Fruit fly (Drosophila melanogaster) whole organism, embryonic: Measurements from ENCODE around the gene CG11155.

Experiments
- Aef1 ChIP-seq: fragments of 200-800 bp; sonication (Bioruptor generic); IDR thresholded peaks from 3 replicates; pipeline ENCODE4 v1.3.6; 2022; ENCODE audit warnings: missing biosample characterization, missing genetic modification characterization
- Awh ChIP-seq: fragments of 200-800 bp; sonication (Bioruptor generic); IDR thresholded peaks from 2 replicates; pipeline ENCODE4, ENCODE4 v1.3.6; 2022; ENCODE audit warnings: missing biosample characterization, missing genetic modification characterization
- CG1024 ChIP-seq: fragments of 200-800 bp; sonication (Bioruptor generic); IDR thresholded peaks from 2 replicates; pipeline ENCODE4 v1.3.6; 2022; ENCODE audit warnings: missing biosample characterization, missing genetic modification characterization
- CG11085 ChIP-seq: fragments of 200-800 bp; sonication (Bioruptor generic); IDR thresholded peaks from 2 replicates; pipeline ENCODE4 v1.3.6; 2022; ENCODE audit warnings: missing biosample characterization, missing genetic modification characterization
- CG11560 ChIP-seq: fragments of 200-800 bp; sonication (Bioruptor generic); IDR thresholded peaks from 3 replicates; pipeline ENCODE4 v1.3.6; 2022; ENCODE audit warnings: missing biosample characterization, missing genetic modification characterization
- CG12104 ChIP-seq: fragments of 200-800 bp; sonication (Bioruptor generic); optimal IDR thresholded peaks from 3 replicates; lab custom pipeline; 2016; ENCODE audit warnings: missing biosample characterization, missing genetic modification characterization
- CG12155 ChIP-seq: fragments of 200-800 bp; sonication (Bioruptor generic); optimal IDR thresholded peaks from 3 replicates; lab custom pipeline; 2016; ENCODE audit warnings: missing biosample characterization, missing genetic modification characterization
- CG1529 ChIP-seq: fragments of 200-800 bp; sonication (Bioruptor generic); optimal IDR thresholded peaks from 3 replicates; lab custom pipeline; 2018; ENCODE audit warnings: missing biosample characterization, missing genetic modification characterization
- CG15601 ChIP-seq: fragments of 200-800 bp; sonication (Bioruptor generic); optimal IDR thresholded peaks from 3 replicates; lab custom pipeline; 2019; ENCODE audit warnings: missing biosample characterization, mild to moderate bottlenecking, missing genetic modification characterization, moderate library complexity
- CG16779 ChIP-seq: fragments of 200-800 bp; sonication (Bioruptor generic); IDR thresholded peaks from 2 replicates; pipeline ENCODE4 v1.3.6; 2022; ENCODE audit warnings: missing biosample characterization, missing genetic modification characterization
- CG2199 ChIP-seq: fragments of 200-800 bp; sonication (Bioruptor generic); IDR thresholded peaks from 3 replicates; pipeline ENCODE4 v1.3.6; 2022; ENCODE audit warnings: missing biosample characterization, missing genetic modification characterization
- CG30020 ChIP-seq: fragments of 200-800 bp; optimal IDR thresholded peaks from 2 replicates; lab custom pipeline; 2019; ENCODE audit warnings: missing biosample characterization, mild to moderate bottlenecking, missing genetic modification characterization, moderate library complexity
- CG32532 ChIP-seq: fragments of 200-800 bp; sonication (Bioruptor generic); IDR thresholded peaks from 2 replicates; pipeline ENCODE4 v1.3.6; 2022; ENCODE audit warnings: missing biosample characterization, missing genetic modification characterization
- CG33557 ChIP-seq: fragments of 200-800 bp; sonication (Bioruptor generic); optimal IDR thresholded peaks from 2 replicates; lab custom pipeline; 2019; ENCODE audit warnings: missing biosample characterization, mild to moderate bottlenecking, missing genetic modification characterization, moderate library complexity
- CG34376 ChIP-seq: fragments of 200-800 bp; sonication (Bioruptor generic); optimal IDR thresholded peaks from 2 replicates; lab custom pipeline; 2018; ENCODE audit warnings: missing biosample characterization, mild to moderate bottlenecking, missing genetic modification characterization
- CG7357 ChIP-seq: fragments of 200-800 bp; sonication (Bioruptor generic); IDR thresholded peaks from 3 replicates; pipeline ENCODE4 v1.3.6; 2022; ENCODE audit warnings: missing biosample characterization, missing genetic modification characterization
- CG8281 ChIP-seq: fragments of 200-800 bp; sonication (Bioruptor generic); optimal IDR thresholded peaks from 2 replicates; lab custom pipeline; 2018; ENCODE audit warnings: missing biosample characterization, mild to moderate bottlenecking, missing genetic modification characterization, moderate library complexity
- CTCF ChIP-seq: fragments of 200-800 bp; sonication (Bioruptor generic); optimal IDR thresholded peaks from 2 replicates; lab custom pipeline; 2017; ENCODE audit warnings: missing biosample characterization, mild to moderate bottlenecking, missing genetic modification characterization, moderate library complexity
- Chrac-16 ChIP-seq: fragments of 200-800 bp; sonication (Bioruptor generic); optimal IDR thresholded peaks from 3 replicates; lab custom pipeline; 2016; ENCODE audit warnings: missing biosample characterization, missing genetic modification characterization
- D19B ChIP-seq: fragments of 200-800 bp; sonication (Bioruptor generic); optimal IDR thresholded peaks from 2 replicates; lab custom pipeline; 2017; ENCODE audit warnings: missing biosample characterization, mild to moderate bottlenecking, missing genetic modification characterization
- Dll ChIP-seq: fragments of 200-800 bp; sonication (Bioruptor generic); IDR thresholded peaks from 4 replicates; pipeline ENCODE4 v1.3.6; 2022; ENCODE audit warnings: missing biosample characterization, missing genetic modification characterization; ENCODE audit not compliant: partially characterized antibody
- Doc2 ChIP-seq: fragments of 200-800 bp; sonication (Bioruptor generic); IDR thresholded peaks from 2 replicates; pipeline ENCODE4 v1.3.6; 2022; ENCODE audit warnings: missing biosample characterization, missing genetic modification characterization
- GATAe ChIP-seq: fragments of 200-800 bp; sonication (Bioruptor generic); conservative IDR thresholded peaks from 2 replicates; pipeline ENCODE4 v1.3.6; 2022; ENCODE audit warnings: missing biosample characterization, missing genetic modification characterization
- Hr3 ChIP-seq: fragments of 200-800 bp; sonication (Bioruptor generic); optimal IDR thresholded peaks from 3 replicates; lab custom pipeline; 2016; ENCODE audit warnings: missing biosample characterization, missing genetic modification characterization
- Hr51 ChIP-seq, 2 experiments: fragments of 200-800 bp; sonication (Bioruptor generic); optimal IDR thresholded peaks; 2 replicates in 1 of 2; 3 replicates in 1 of 2; lab custom pipeline; 2016 to 2018; ENCODE audit warnings: missing biosample characterization in 2 of 2, missing genetic modification characterization in 2 of 2, mild to moderate bottlenecking in 1 of 2, moderate library complexity in 1 of 2
- NK7.1 ChIP-seq: fragments of 200-800 bp; sonication (Bioruptor generic); optimal IDR thresholded peaks from 3 replicates; lab custom pipeline; 2016; ENCODE audit warnings: missing biosample characterization, missing genetic modification characterization
- Nf-YB ChIP-seq: fragments of 200-800 bp; sonication (Bioruptor generic); optimal IDR thresholded peaks from 3 replicates; lab custom pipeline; 2019; ENCODE audit warnings: missing biosample characterization, mild to moderate bottlenecking, missing genetic modification characterization, moderate library complexity
- Rfx ChIP-seq: fragments of 200-800 bp; sonication (Bioruptor generic); IDR thresholded peaks from 2 replicates; pipeline ENCODE4 v1.3.6; 2022; ENCODE audit warnings: missing biosample characterization, missing genetic modification characterization
- Sin3A ChIP-seq: fragments of >200 bp; optimal IDR thresholded peaks from 2 replicates; lab custom pipeline; 2018
- Sry-δ ChIP-seq: fragments of 200-800 bp; sonication (Bioruptor generic); optimal IDR thresholded peaks from 2 replicates; lab custom pipeline; 2016; ENCODE audit warnings: missing biosample characterization, missing genetic modification characterization
- YL-1 ChIP-seq: fragments of 200-800 bp; sonication (Bioruptor generic); optimal IDR thresholded peaks from 3 replicates; lab custom pipeline; 2017; ENCODE audit warnings: missing biosample characterization, mild to moderate bottlenecking, missing genetic modification characterization
- al ChIP-seq: fragments of 200-800 bp; sonication (Bioruptor generic); IDR thresholded peaks from 2 replicates; pipeline ENCODE4 v1.3.6; 2022; ENCODE audit warnings: missing biosample characterization, missing genetic modification characterization
- aop ChIP-seq: fragments of 200-800 bp; sonication (Bioruptor generic); IDR thresholded peaks from 2 replicates; pipeline ENCODE4 v1.3.6; 2022; ENCODE audit warnings: missing biosample characterization, missing genetic modification characterization
- ash1 ChIP-seq: fragments of 200-800 bp; sonication (Bioruptor generic); optimal IDR thresholded peaks from 2 replicates; lab custom pipeline; 2018; ENCODE audit warnings: missing biosample characterization, mild to moderate bottlenecking, missing genetic modification characterization
- br ChIP-seq: fragments of >200 bp; optimal IDR thresholded peaks from 2 replicates; lab custom pipeline; 2017
- bsh ChIP-seq, 2 experiments: fragments of 200-800 bp; sonication (Bioruptor generic); optimal IDR thresholded peaks; 2 replicates each; lab custom pipeline; 2017 to 2018; ENCODE audit warnings: mild to moderate bottlenecking in 2 of 2, missing biosample characterization in 2 of 2, missing genetic modification characterization in 2 of 2, moderate library complexity in 1 of 2
- cg ChIP-seq: fragments of 200-800 bp; sonication (Bioruptor generic); optimal IDR thresholded peaks from 3 replicates; lab custom pipeline; 2019; ENCODE audit warnings: missing biosample characterization, mild to moderate bottlenecking, missing genetic modification characterization, moderate library complexity
- dimm ChIP-seq: fragments of 200-800 bp; sonication (Bioruptor generic); IDR thresholded peaks from 2 replicates; pipeline ENCODE4 v1.3.6; 2022; ENCODE audit warnings: missing biosample characterization, missing genetic modification characterization
- dysf ChIP-seq: fragments of 200-800 bp; sonication (Bioruptor generic); IDR thresholded peaks from 3 replicates; pipeline ENCODE4 v1.3.6; 2022; ENCODE audit warnings: missing biosample characterization, missing genetic modification characterization
- eve ChIP-seq, 2 experiments: fragments of >200 bp; optimal IDR thresholded peaks; 2 replicates each; lab custom pipeline; 2017; ENCODE audit warnings: missing biosample characterization in 2 of 2, missing genetic modification characterization in 2 of 2
- gsb-n ChIP-seq: fragments of 200-800 bp; sonication (Bioruptor generic); optimal IDR thresholded peaks from 3 replicates; lab custom pipeline; 2018; ENCODE audit warnings: missing biosample characterization, mild to moderate bottlenecking, missing genetic modification characterization
- hth ChIP-seq: fragments of >200 bp; optimal IDR thresholded peaks from 2 replicates; lab custom pipeline; 2017; ENCODE audit warnings: inconsistent platforms
- klu ChIP-seq: fragments of 200-800 bp; sonication (Bioruptor generic); IDR thresholded peaks from 2 replicates; pipeline ENCODE4 v1.3.6; 2022; ENCODE audit warnings: missing biosample characterization, missing genetic modification characterization
- lbe ChIP-seq: fragments of 200-800 bp; sonication (Bioruptor generic); optimal IDR thresholded peaks from 2 replicates; lab custom pipeline; 2016; ENCODE audit warnings: missing biosample characterization, mild to moderate bottlenecking, missing genetic modification characterization
- onecut ChIP-seq: fragments of 200-800 bp; sonication (Bioruptor generic); IDR thresholded peaks from 2 replicates; pipeline ENCODE4 v1.3.6; 2022; ENCODE audit warnings: missing biosample characterization, missing genetic modification characterization
- pros ChIP-seq: fragments of 200-800 bp; sonication (Bioruptor generic); optimal IDR thresholded peaks from 3 replicates; lab custom pipeline; 2019; ENCODE audit warnings: missing biosample characterization, mild to moderate bottlenecking, missing genetic modification characterization, moderate library complexity
- pzg ChIP-seq: fragments of 200-800 bp; sonication (Bioruptor generic); optimal IDR thresholded peaks from 3 replicates; lab custom pipeline; 2018; ENCODE audit warnings: missing biosample characterization, mild to moderate bottlenecking, missing genetic modification characterization, moderate library complexity
- ro ChIP-seq: fragments of 200-800 bp; sonication (Bioruptor generic); IDR thresholded peaks from 2 replicates; pipeline ENCODE4 v1.3.6; 2022; ENCODE audit warnings: missing biosample characterization, missing genetic modification characterization
- sens-2 ChIP-seq: fragments of 200-800 bp; sonication (Bioruptor generic); IDR thresholded peaks from 2 replicates; pipeline ENCODE4 v1.3.6; 2022; ENCODE audit warnings: missing biosample characterization, missing genetic modification characterization
- sim ChIP-seq: fragments of 200-800 bp; sonication (Bioruptor generic); IDR thresholded peaks from 2 replicates; pipeline ENCODE4 v1.3.6; 2022; ENCODE audit warnings: missing biosample characterization, missing genetic modification characterization
- sna ChIP-seq: fragments of 200-800 bp; sonication (Bioruptor generic); IDR thresholded peaks from 2 replicates; pipeline ENCODE4 v1.3.6; 2022; ENCODE audit warnings: missing biosample characterization, missing genetic modification characterization; ENCODE audit not compliant: partially characterized antibody
- sqz ChIP-seq: fragments of 200-800 bp; sonication (Bioruptor generic); optimal IDR thresholded peaks from 3 replicates; lab custom pipeline; 2018; ENCODE audit warnings: missing biosample characterization, mild to moderate bottlenecking, missing genetic modification characterization
- stwl ChIP-seq: fragments of 200-800 bp; sonication (Bioruptor generic); optimal IDR thresholded peaks from 3 replicates; lab custom pipeline; 2018; ENCODE audit warnings: missing biosample characterization, mild to moderate bottlenecking, missing genetic modification characterization, moderate library complexity

Gene CG11155

DNA sequence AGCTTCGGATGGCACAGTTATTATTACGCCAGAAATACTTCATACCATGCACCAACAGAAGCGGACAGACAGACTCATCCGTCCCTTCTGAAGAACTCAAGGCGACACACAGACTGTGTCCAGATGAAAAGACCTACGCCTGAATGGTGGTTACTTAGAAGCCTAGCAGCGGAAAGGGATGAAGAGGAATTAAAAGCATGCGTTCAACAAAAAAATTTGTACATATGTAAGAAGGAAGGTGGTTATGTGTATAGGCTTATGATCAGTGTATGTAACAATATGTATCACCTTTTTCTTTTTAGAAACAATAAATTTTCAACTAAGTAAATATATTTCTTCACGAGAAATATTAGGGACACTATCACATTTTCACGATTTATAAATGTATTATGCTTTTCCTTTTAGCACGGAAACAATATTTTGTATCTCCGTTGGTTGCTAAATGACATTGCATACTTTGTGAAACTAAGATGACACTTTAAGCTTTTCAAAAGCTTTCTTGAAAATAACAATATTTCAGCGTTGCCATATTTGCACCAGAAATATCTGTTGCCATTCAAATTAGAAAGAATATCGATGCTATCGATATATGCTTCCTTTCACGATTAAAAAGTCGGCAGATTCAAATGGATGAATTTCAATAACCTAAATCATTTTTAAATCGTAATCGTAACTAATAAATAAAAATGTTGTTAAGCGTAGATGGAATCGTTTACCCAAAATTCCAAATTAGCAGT is 41.9 kb upstream of the CG11155 start, which contains the start of gene Actbeta (continued):
- no peak for TF ChIP-seq CG33557 (GFP tag; lab: Kevin White, UChicago)
- TF ChIP-seq cg (GFP tag; lab: Kevin White, UChicago), result no peak
- TF ChIP-seq D19B, result no peak
- no peak for TF ChIP-seq br (lab: Kevin White, UChicago)
- no peak for TF ChIP-seq CG1529
- TF ChIP-seq YL-1 (GFP tag; lab: Kevin White, UChicago), result peak; percentile 32
- TF ChIP-seq Rfx, result no peak
- no peak for TF ChIP-seq GATAe (GFP tag; lab: Robert Waterston, UW)
- no peak for TF ChIP-seq sim (GFP tag; lab: Robert Waterston, UW)
- TF ChIP-seq CG34376, result no peak
- TF ChIP-seq CG2199 (GFP tag; lab: Robert Waterston, UW), result peak; percentile 63; the same call in 1 of the 3 replicates
- no peak for TF ChIP-seq Aef1 (GFP tag; lab: Robert Waterston, UW)
- no peak for TF ChIP-seq bsh (GFP tag; optimal IDR thresholded peaks at IDR 0.05; lab: Kevin White, UChicago)
- no peak for TF ChIP-seq sens-2 (GFP tag; lab: Robert Waterston, UW)
- peak; percentile 87 for TF ChIP-seq sna
- TF ChIP-seq Sin3A (lab: Kevin White, UChicago), result no peak
- TF ChIP-seq dimm (GFP tag; lab: Robert Waterston, UW), result no peak
- no peak for TF ChIP-seq NK7.1 (GFP tag; lab: Kevin White, UChicago)
- TF ChIP-seq dysf, result no peak
- no peak for TF ChIP-seq CG32532 (GFP tag; lab: Robert Waterston, UW)
- TF ChIP-seq CG12104 (GFP tag; lab: Kevin White, UChicago), result no peak
- TF ChIP-seq aop, result no peak
- TF ChIP-seq pzg, result peak; percentile 81
- TF ChIP-seq CG8281, result no peak
- no peak for TF ChIP-seq Chrac-16 (GFP tag; lab: Kevin White, UChicago)
- no peak for TF ChIP-seq gsb-n (tag; lab: Kevin White, UChicago)
- no peak for TF ChIP-seq CG16779 (GFP tag; lab: Robert Waterston, UW)
- peak; percentile 14 for TF ChIP-seq Nf-YB (GFP tag; lab: Kevin White, UChicago)
- TF ChIP-seq Doc2 (GFP tag; lab: Robert Waterston, UW), result no peak
- no peak for TF ChIP-seq ro (GFP tag; lab: Robert Waterston, UW)
- no peak for TF ChIP-seq Hr3 (GFP tag; lab: Kevin White, UChicago)
- peak; percentile 75 for TF ChIP-seq Sry-δ (GFP tag; lab: Kevin White, UChicago)
- no peak for TF ChIP-seq Awh
- no peak for TF ChIP-seq Hr51 (GFP tag; optimal IDR thresholded peaks at IDR 0.05; lab: Kevin White, UChicago)
- no peak for TF ChIP-seq CG7357 (GFP tag; lab: Robert Waterston, UW)
- TF ChIP-seq CG15601 (tag; lab: Kevin White, UChicago), result peak; percentile 10
- no peak for TF ChIP-seq eve (GFP tag; optimal IDR thresholded peaks at IDR 0.05; lab: Kevin White, UChicago)
- no peak for TF ChIP-seq lbe
- TF ChIP-seq CTCF, result peak; percentile 55
- TF ChIP-seq onecut (GFP tag; lab: Robert Waterston, UW), result no peak
- peak; percentile 68 for TF ChIP-seq pros (GFP tag; lab: Kevin White, UChicago)
- no peak for TF ChIP-seq ash1 (GFP tag; lab: Kevin White, UChicago)
- TF ChIP-seq CG11085 (GFP tag; lab: Robert Waterston, UW), result no peak
- TF ChIP-seq CG1024, result no peak
- TF ChIP-seq CG30020 (tag; lab: Kevin White, UChicago), result peak; percentile 70
- peak; percentile 91 for TF ChIP-seq stwl (tag; lab: Kevin White, UChicago)
- TF ChIP-seq klu (GFP tag; lab: Robert Waterston, UW), result no peak
- no peak for TF ChIP-seq al (GFP tag; lab: Robert Waterston, UW)
- peak; percentile 91 for TF ChIP-seq Dll (GFP tag; lab: Robert Waterston, UW)
- no peak for TF ChIP-seq hth (lab: Kevin White, UChicago)
- TF ChIP-seq CG11560 (tag; lab: Robert Waterston, UW), result no peak
- no peak for TF ChIP-seq CG12155 (GFP tag; lab: Kevin White, UChicago)
- peak; percentile 50 for TF ChIP-seq sqz (GFP tag; lab: Kevin White, UChicago)
